Fruit fly (Drosophila melanogaster): ENCODE measurements around the gene RabX4.
A peak's percentile ranks its signal among the peaks of the same experiment; 100 is the strongest.

Gene RabX4

dm6 chr3R:24810844-24811625, 17.2 kb downstream of the RabX4 start (continued):
- TF ChIP-seq acj6 (GFP tag; optimal IDR thresholded peaks at IDR 0.05) (peak; percentile 89), Sox15 (GFP tag; optimal IDR thresholded peaks at IDR 0.05) (peak; percentile 73), salr (GFP tag; optimal IDR thresholded peaks at IDR 0.05) (peak in 1 of 2 experiments; percentile 91), net (GFP tag; optimal IDR thresholded peaks at IDR 0.05) (peak; percentile 89), Met (GFP tag; optimal IDR thresholded peaks at IDR 0.05) (no peak), CG6163 (GFP tag; IDR thresholded peaks at IDR 0.05) (peak; percentile 96), CG3919 (GFP tag; optimal IDR thresholded peaks at IDR 0.05) (peak; percentile 91), CG11294 (GFP tag; IDR thresholded peaks at IDR 0.05) (peak; percentile 94), lz (GFP tag; optimal IDR thresholded peaks at IDR 0.05) (peak; percentile 87), CG3032 (tag; optimal IDR thresholded peaks at IDR 0.05) (peak; percentile 85), dac (GFP tag; optimal IDR thresholded peaks at IDR 0.05) (peak; percentile 84), CG32006 (GFP tag; optimal IDR thresholded peaks at IDR 0.05) (peak; percentile 96), achi (GFP tag; optimal IDR thresholded peaks at IDR 0.05) (peak; percentile 87), fd85E (GFP tag; optimal IDR thresholded peaks at IDR 0.05) (peak; percentile 52), Smox (GFP tag; optimal IDR thresholded peaks at IDR 0.05) (no peak), CG11902 (GFP tag; optimal IDR thresholded peaks at IDR 0.05) (peak; percentile 53), CG9139 (GFP tag; optimal IDR thresholded peaks at IDR 0.05) (no peak), CG6854 (GFP tag; optimal IDR thresholded peaks at IDR 0.05) (no peak), fd59A (GFP tag; optimal IDR thresholded peaks at IDR 0.05) (peak; percentile 80), vri (GFP tag; optimal IDR thresholded peaks at IDR 0.05) (peak; percentile 87), Lpt (GFP tag; optimal IDR thresholded peaks at IDR 0.05) (peak; percentile 67), CG11762 (GFP tag; optimal IDR thresholded peaks at IDR 0.05; ENCODE audit: insufficient read depth) (peak; percentile 84), spab (GFP tag; optimal IDR thresholded peaks at IDR 0.05) (peak; percentile 81), eg (GFP tag; IDR thresholded peaks at IDR 0.05) (peak; percentile 98), CG6276 (GFP tag; optimal IDR thresholded peaks at IDR 0.05) (peak; percentile 85), esn (GFP tag; optimal IDR thresholded peaks at IDR 0.05) (peak; percentile 90), CG8632 (GFP tag; optimal IDR thresholded peaks at IDR 0.05) (peak; percentile 74), CG31627 (GFP tag; optimal IDR thresholded peaks at IDR 0.05) (peak; percentile 86), Ets96B (tag; optimal IDR thresholded peaks at IDR 0.05) (peak; percentile 99), Ets21C (GFP tag; optimal IDR thresholded peaks at IDR 0.05) (peak; percentile 72), Hr38 (GFP tag; optimal IDR thresholded peaks at IDR 0.05) (peak; percentile 30), svp (GFP tag) (no peak), OdsH (GFP tag; optimal IDR thresholded peaks at IDR 0.05) (no peak), CG6792 (GFP tag; optimal IDR thresholded peaks at IDR 0.05) (peak; percentile 86), Eip75B (GFP tag; optimal IDR thresholded peaks at IDR 0.05) (peak; percentile 92), Eip78C (GFP tag) (peak; percentile 97), CG10669 (GFP tag; optimal IDR thresholded peaks at IDR 0.05) (no peak), CG15336 (GFP tag; IDR thresholded peaks at IDR 0.05) (peak; percentile 90), CG6808 (GFP tag; optimal IDR thresholded peaks at IDR 0.05) (no peak)

dm6 chr3R:24809576-24810279, 18.5 kb downstream of the RabX4 start:
- no peak for TF ChIP-seq OdsH (GFP tag; optimal IDR thresholded peaks at IDR 0.05)
- TF ChIP-seq fd85E (GFP tag; optimal IDR thresholded peaks at IDR 0.05), result no peak
- no peak for TF ChIP-seq CG9139 (GFP tag; optimal IDR thresholded peaks at IDR 0.05)
- TF ChIP-seq Lpt (GFP tag; optimal IDR thresholded peaks at IDR 0.05), result no peak
- TF ChIP-seq CG11294 (GFP tag; IDR thresholded peaks at IDR 0.05), result no peak
- TF ChIP-seq CG10669 (GFP tag; optimal IDR thresholded peaks at IDR 0.05), result no peak
- TF ChIP-seq fkh (GFP tag; optimal IDR thresholded peaks at IDR 0.05), result peak; percentile 87
- peak; percentile 65 for TF ChIP-seq vri (GFP tag; optimal IDR thresholded peaks at IDR 0.05)
- TF ChIP-seq CG4318 (GFP tag; optimal IDR thresholded peaks at IDR 0.05), result no peak
- no peak for TF ChIP-seq acj6 (GFP tag; optimal IDR thresholded peaks at IDR 0.05)
- no peak for TF ChIP-seq CG15336 (GFP tag; IDR thresholded peaks at IDR 0.05)
- no peak for TF ChIP-seq Blimp-1 (GFP tag; optimal IDR thresholded peaks at IDR 0.05)
- TF ChIP-seq fd59A (GFP tag; optimal IDR thresholded peaks at IDR 0.05), result no peak
- TF ChIP-seq CG6276 (GFP tag; optimal IDR thresholded peaks at IDR 0.05), result no peak
- TF ChIP-seq CG8119 (GFP tag; IDR thresholded peaks at IDR 0.05), result no peak

Data from whole organism, prepupa.